Worm (Caenorhabditis elegans): ENCODE data around the gene sre-4.
"Not testable (repeated sequence)": the region's sequence is repeated elsewhere in the genome, so short reads cannot be mapped to it uniquely, and the experiment has no call there.

Gene sre-4

DNA sequence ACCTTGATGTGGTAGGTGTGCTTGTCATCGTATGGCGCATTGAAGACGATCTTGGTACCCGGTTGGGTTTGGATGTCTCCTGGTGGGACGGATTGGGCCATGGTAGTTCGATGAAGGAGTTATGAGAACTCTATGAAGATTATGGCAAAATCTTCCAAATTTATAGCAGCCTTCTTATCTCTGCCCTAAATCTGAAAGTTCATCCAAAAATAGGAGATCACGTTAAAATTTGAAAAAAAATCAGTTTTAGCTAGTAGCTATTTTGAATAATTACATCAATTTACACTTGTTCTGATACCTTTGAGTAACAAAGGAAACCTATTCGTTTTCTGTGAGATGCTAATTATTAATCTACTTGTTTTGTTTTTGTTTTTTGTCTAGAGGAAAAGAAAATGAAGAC is 17.5 kb downstream of the sre-4 start, which contains the start of gene msp-79:
Gene msp-79 (minus strand): TSS at position 101 of the 400 bp plus-strand sequence.
- not testable (repeated sequence) for TF ChIP-seq Y67H2A.10 (GFP tag; conservative IDR thresholded peaks at IDR 0.05); rpc-1 (optimal IDR thresholded peaks at IDR 0.05); rpc-1 (tag; optimal IDR thresholded peaks at IDR 0.05); lin-26 (GFP tag; IDR thresholded peaks at IDR 0.05)

DNA sequence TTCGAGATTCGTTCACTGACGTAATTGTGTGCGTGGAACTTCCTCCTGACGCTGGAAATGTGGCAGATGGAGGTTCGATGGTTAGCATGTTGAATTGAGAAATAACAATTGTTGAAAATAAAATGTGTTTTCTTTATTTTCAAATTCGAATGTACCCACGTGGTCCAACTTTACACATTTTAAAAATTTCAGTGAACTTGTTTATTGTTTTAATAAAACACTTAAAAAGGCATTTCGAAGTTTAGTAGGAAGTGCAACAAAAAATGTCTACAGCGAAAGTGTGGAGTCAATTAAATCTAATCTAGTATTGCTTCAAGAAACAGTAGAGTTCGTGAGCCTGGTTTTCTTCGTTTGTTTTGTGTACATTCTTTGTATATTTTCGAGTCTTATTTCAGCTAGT is 18.3 kb downstream of the sre-4 start, which contains the start of gene ssp-36:
Gene ssp-36 (minus strand): TSS at position 101 of the 400 bp plus-strand sequence.
- no peak for TF ChIP-seq rcor-1 (GFP tag; IDR thresholded peaks at IDR 0.05)
- no peak for TF ChIP-seq ztf-26 (tag; optimal IDR thresholded peaks at IDR 0.05)
- TF ChIP-seq ama-1 (optimal IDR thresholded peaks at IDR 0.05) = no peak
- no peak for TF ChIP-seq ama-1 (GFP tag; optimal IDR thresholded peaks at IDR 0.05)
- TF ChIP-seq F10E7.11 (tag; optimal IDR thresholded peaks at IDR 0.05) = no peak
- no peak for TF ChIP-seq pbrm-1 (GFP tag; IDR thresholded peaks at IDR 0.05)
- no peak for TF ChIP-seq dox-1 (GFP tag; IDR thresholded peaks at IDR 0.05)
- no peak for TF ChIP-seq nhr-90 (tag; optimal IDR thresholded peaks at IDR 0.05)
- no peak for TF ChIP-seq zim-3 (tag; optimal IDR thresholded peaks at IDR 0.05)
- no peak for TF ChIP-seq ets-4 (GFP tag; optimal IDR thresholded peaks at IDR 0.05)
- TF ChIP-seq ceh-40 (GFP tag; IDR thresholded peaks at IDR 0.05) = no peak
- TF ChIP-seq him-1 (tag; optimal IDR thresholded peaks at IDR 0.05) = no peak
- no peak for TF ChIP-seq mxl-1 (tag; optimal IDR thresholded peaks at IDR 0.05)
- no peak for TF ChIP-seq aptf-2 (GFP tag; conservative IDR thresholded peaks at IDR 0.05)
- TF ChIP-seq rpc-1 (optimal IDR thresholded peaks at IDR 0.05) = no peak
- TF ChIP-seq rpc-1 (tag; optimal IDR thresholded peaks at IDR 0.05) = no peak
- no peak for TF ChIP-seq sea-2 (GFP tag; IDR thresholded peaks at IDR 0.05)

DNA sequence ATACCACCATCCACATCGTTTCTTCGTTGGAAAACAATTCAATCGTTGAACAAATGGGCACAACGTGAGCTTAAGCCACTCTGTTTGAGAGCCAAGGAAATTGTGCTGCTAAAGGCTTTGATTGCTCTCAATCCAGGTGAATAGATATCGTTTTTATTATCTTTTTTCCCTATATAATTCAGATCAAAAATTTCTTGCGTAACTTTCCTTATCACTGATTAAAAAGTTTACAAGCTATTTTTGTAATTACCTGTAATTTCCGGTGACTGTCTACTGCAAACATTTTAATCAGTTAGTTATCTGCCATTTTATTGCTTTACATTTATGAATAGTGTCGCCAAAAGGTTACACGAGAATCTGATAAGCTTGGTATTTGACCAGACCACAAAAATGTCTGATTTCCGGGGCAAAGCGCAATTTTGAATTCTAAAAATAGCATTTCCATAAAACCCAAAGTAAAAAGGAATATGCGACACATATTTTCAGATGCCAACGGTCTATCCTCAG is 21.9 kb downstream of the sre-4 start:
- no peak for TF ChIP-seq F33H1.4 (GFP tag; IDR thresholded peaks at IDR 0.05)
- peak; percentile 12 for TF ChIP-seq nhr-80 (tag; optimal IDR thresholded peaks at IDR 0.05)

DNA sequence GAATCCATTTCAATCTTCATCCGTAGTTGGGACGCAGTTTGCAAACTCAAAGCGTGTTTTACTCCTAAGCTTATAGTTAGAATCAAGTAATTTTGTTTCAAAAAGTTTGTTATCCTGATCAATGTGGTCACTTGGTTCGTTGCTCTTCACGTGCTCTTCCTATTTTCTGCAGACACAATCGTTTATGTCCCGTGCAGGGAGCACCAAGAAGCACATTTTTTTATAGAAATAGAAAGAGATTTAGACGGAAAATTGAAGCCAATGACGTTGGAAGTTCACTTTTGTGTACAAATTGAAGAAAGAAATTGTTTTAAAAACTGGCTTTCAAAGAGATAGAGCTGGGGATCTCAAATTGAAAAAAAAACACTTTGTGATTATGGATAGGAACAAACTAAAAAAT is 22.8 kb downstream of the sre-4 start:
- TF ChIP-seq lsl-1 (GFP tag; optimal IDR thresholded peaks at IDR 0.05) = no peak
- TF ChIP-seq K12H6.12 (tag; optimal IDR thresholded peaks at IDR 0.05) = no peak
- no peak for TF ChIP-seq F23B12.7 (tag; optimal IDR thresholded peaks at IDR 0.05; ENCODE audit: insufficient read depth)
- TF ChIP-seq attf-5 (GFP tag; optimal IDR thresholded peaks at IDR 0.05) = no peak
- no peak for TF ChIP-seq lin-35 (GFP tag; optimal IDR thresholded peaks at IDR 0.05)
- no peak for TF ChIP-seq hlh-26 (GFP tag; conservative IDR thresholded peaks at IDR 0.05)
- TF ChIP-seq Y95B8A.8 (GFP tag; IDR thresholded peaks at IDR 0.05) = no peak
- TF ChIP-seq efl-1 (GFP tag; optimal IDR thresholded peaks at IDR 0.05) = no peak
- no peak for TF ChIP-seq egl-44 (GFP tag; IDR thresholded peaks at IDR 0.05)
- TF ChIP-seq nhr-80 (tag; optimal IDR thresholded peaks at IDR 0.05) = no peak
- TF ChIP-seq nfyb-1 (GFP tag; IDR thresholded peaks at IDR 0.05) = no peak
- TF ChIP-seq nhr-90 (tag; optimal IDR thresholded peaks at IDR 0.05) = no peak
- TF ChIP-seq lin-40 (tag; optimal IDR thresholded peaks at IDR 0.05) = no peak
- TF ChIP-seq pbrm-1 (GFP tag; IDR thresholded peaks at IDR 0.05) = no peak
- TF ChIP-seq snpc-3.4 (tag; optimal IDR thresholded peaks at IDR 0.05) = no peak
- TF ChIP-seq attf-3 (GFP tag; conservative IDR thresholded peaks at IDR 0.05) = no peak
- TF ChIP-seq atf-7 (tag; optimal IDR thresholded peaks at IDR 0.05) = no peak

All from whole organism, young adult.